ENCODE assay signal across 5 worm cellular contexts in the genomic region with DNA sequence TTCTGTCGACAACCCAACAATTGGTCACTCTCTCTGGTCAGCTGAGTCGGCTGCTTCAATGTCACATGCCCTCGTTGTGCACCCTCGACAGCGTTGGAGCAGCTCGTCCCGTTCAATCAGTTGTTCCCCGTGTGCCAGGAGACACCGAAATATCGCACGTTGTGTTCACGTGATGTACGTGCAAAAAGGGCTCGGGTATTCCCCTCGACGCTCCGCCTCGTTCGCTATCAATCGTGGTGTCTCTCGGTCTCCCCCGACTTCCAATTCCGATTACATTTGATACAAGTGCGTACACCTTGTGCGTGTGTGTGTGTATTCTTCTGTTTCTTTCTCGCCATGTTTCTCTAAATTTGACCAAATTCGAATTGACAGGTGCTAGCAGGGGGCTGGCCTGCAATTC.
TF ChIP-seq lines count a peak whose summit lies in the region.

No protein-coding gene starts in this region.

TF ChIP-seq in whole organism, L1 larva, 84 proteins besides CTCF, POLR2A, EP300 and RAD21 (continued from another document):
- TF ChIP-seq hlh-4 (tag; optimal IDR thresholded peaks at IDR 0.05; lab: Kevin White, UChicago): peak; percentile 47
- no peak for TF ChIP-seq ceh-63 (GFP tag; optimal IDR thresholded peaks at IDR 0.05; lab: Kevin White, UChicago)
- TF ChIP-seq tbx-2 (tag; optimal IDR thresholded peaks at IDR 0.05; lab: Kevin White, UChicago): peak; percentile 65
- peak; percentile 11 for TF ChIP-seq xbp-1 (tag; optimal IDR thresholded peaks at IDR 0.05; lab: Kevin White, UChicago)
- no peak for TF ChIP-seq unc-62 (GFP tag; optimal IDR thresholded peaks at IDR 0.05; lab: Kevin White, UChicago)
- TF ChIP-seq unc-30 (tag; optimal IDR thresholded peaks at IDR 0.05; lab: Kevin White, UChicago): no peak
- peak; percentile 92 for TF ChIP-seq elt-2 (tag; optimal IDR thresholded peaks at IDR 0.05; lab: Kevin White, UChicago)
- no peak for TF ChIP-seq ceh-88 (GFP tag; IDR thresholded peaks at IDR 0.05; lab: Robert Waterston, UW)
- TF ChIP-seq fkh-8 (tag; optimal IDR thresholded peaks at IDR 0.05; lab: Kevin White, UChicago): peak; percentile 50
- TF ChIP-seq C16A3.4 (tag; optimal IDR thresholded peaks at IDR 0.05; lab: Kevin White, UChicago): no peak
- peak; percentile 26 for TF ChIP-seq mep-1 (tag; optimal IDR thresholded peaks at IDR 0.05; lab: Kevin White, UChicago)
- no peak for TF ChIP-seq pax-3 (tag; optimal IDR thresholded peaks at IDR 0.05; lab: Kevin White, UChicago)
- TF ChIP-seq unc-130 (tag; optimal IDR thresholded peaks at IDR 0.05; lab: Kevin White, UChicago): peak; percentile 16
- TF ChIP-seq nhr-85 (tag; lab: Kevin White, UChicago): peak; percentile 89
- peak; percentile 16 to 41 (median 23) for TF ChIP-seq dpl-1 (GFP tag; optimal IDR thresholded peaks at IDR 0.05; lab: Kevin White, UChicago)
- TF ChIP-seq lin-14 (GFP tag; optimal IDR thresholded peaks at IDR 0.05; lab: Kevin White, UChicago): peak; percentile 91
- TF ChIP-seq C04F5.9 (tag; optimal IDR thresholded peaks at IDR 0.05; lab: Kevin White, UChicago): no peak
- peak; percentile 71 for TF ChIP-seq nhr-90 (tag; optimal IDR thresholded peaks at IDR 0.05; lab: Kevin White, UChicago; ENCODE audit: poor library complexity)
- TF ChIP-seq ceh-90 (tag; optimal IDR thresholded peaks at IDR 0.05; lab: Kevin White, UChicago): no peak
- peak; percentile 77 for TF ChIP-seq rnt-1 (tag; optimal IDR thresholded peaks at IDR 0.05; lab: Kevin White, UChicago)
- TF ChIP-seq snu-23 (GFP tag; optimal IDR thresholded peaks at IDR 0.05; lab: Kevin White, UChicago): peak; percentile 68
- no peak for TF ChIP-seq blmp-1 (tag; optimal IDR thresholded peaks at IDR 0.05; lab: Kevin White, UChicago)
- TF ChIP-seq nhr-47 (tag; optimal IDR thresholded peaks at IDR 0.05; lab: Kevin White, UChicago): peak; percentile 63
- peak; percentile 31 for TF ChIP-seq pqm-1 (tag; optimal IDR thresholded peaks at IDR 0.05; lab: Kevin White, UChicago)

TF ChIP-seq in whole organism, L2 larva, 48 proteins besides CTCF, POLR2A, EP300 and RAD21 (continued from another document):
- peak; percentile 56 for TF ChIP-seq crh-2 (tag; optimal IDR thresholded peaks at IDR 0.05; lab: Kevin White, UChicago)
- peak in 1 of 2 experiments; percentile 58 for TF ChIP-seq lsy-2 (tag; optimal IDR thresholded peaks at IDR 0.05; lab: Kevin White, UChicago)
- TF ChIP-seq ztf-1 (GFP tag; conservative IDR thresholded peaks at IDR 0.05; lab: Robert Waterston, UW): no peak
- peak; percentile 17 for TF ChIP-seq blmp-1 (tag; optimal IDR thresholded peaks at IDR 0.05; lab: Kevin White, UChicago; ENCODE audit: insufficient read depth)
- TF ChIP-seq dmd-4 (tag; optimal IDR thresholded peaks at IDR 0.05; lab: Kevin White, UChicago): no peak
- no peak for TF ChIP-seq peb-1 (tag; optimal IDR thresholded peaks at IDR 0.05; lab: Kevin White, UChicago)
- no peak for TF ChIP-seq ama-1 (optimal IDR thresholded peaks at IDR 0.05; lab: Kevin White, UChicago)
- no peak for TF ChIP-seq unc-62 (GFP tag; optimal IDR thresholded peaks at IDR 0.05; lab: Kevin White, UChicago)
- TF ChIP-seq gmeb-1 (tag; optimal IDR thresholded peaks at IDR 0.05; lab: Kevin White, UChicago): peak; percentile 61
- TF ChIP-seq mdl-1 (tag; optimal IDR thresholded peaks at IDR 0.05; lab: Kevin White, UChicago): peak in 1 of 2 experiments; percentile 71
- no peak for TF ChIP-seq nhr-12 (tag; optimal IDR thresholded peaks at IDR 0.05; lab: Kevin White, UChicago)
- TF ChIP-seq F13H6.1 (tag; optimal IDR thresholded peaks at IDR 0.05; lab: Kevin White, UChicago): peak; percentile 95
- TF ChIP-seq lin-11 (tag; optimal IDR thresholded peaks at IDR 0.05; lab: Kevin White, UChicago): peak; percentile 27
- no peak for TF ChIP-seq nhr-11 (tag; optimal IDR thresholded peaks at IDR 0.05; lab: Kevin White, UChicago)
- no peak for TF ChIP-seq nhr-23 (tag; optimal IDR thresholded peaks at IDR 0.05; lab: Kevin White, UChicago)
- TF ChIP-seq ztf-11 (tag; optimal IDR thresholded peaks at IDR 0.05; lab: Kevin White, UChicago): no peak
- no peak for TF ChIP-seq mbf-1 (tag; optimal IDR thresholded peaks at IDR 0.05; lab: Kevin White, UChicago)
TF ChIP-seq in whole organism, L2 larva: peak in this region for 14.

TF ChIP-seq in whole organism, L4 larva, 104 proteins besides CTCF, POLR2A, EP300 and RAD21 (continued from another document and continues in another):
- TF ChIP-seq pqm-1 (tag; optimal IDR thresholded peaks at IDR 0.05; lab: Kevin White, UChicago) (peak; percentile 61), nhr-102 (tag; optimal IDR thresholded peaks at IDR 0.05; lab: Kevin White, UChicago) (peak; percentile 81), Y48G9A.11 (GFP tag; IDR thresholded peaks at IDR 0.05; lab: Robert Waterston, UW) (no peak), daf-16 (GFP tag; optimal IDR thresholded peaks at IDR 0.05; lab: Kevin White, UChicago) (peak; percentile 42 to 80), daf-16 (tag; optimal IDR thresholded peaks at IDR 0.05; lab: Kevin White, UChicago) (peak; percentile 76), lim-7 (GFP tag; IDR thresholded peaks at IDR 0.05; lab: Robert Waterston, UW) (no peak), php-3 (GFP tag; IDR thresholded peaks at IDR 0.05; lab: Robert Waterston, UW) (peak; percentile 40; the same call in 1 of the 2 replicates), nhr-28 (tag; optimal IDR thresholded peaks at IDR 0.05; lab: Kevin White, UChicago) (peak; percentile 85), lin-38 (GFP tag; IDR thresholded peaks at IDR 0.05; lab: Robert Waterston, UW) (peak; percentile 50), lin-39 (tag; optimal IDR thresholded peaks at IDR 0.05; lab: Kevin White, UChicago) (no peak), F37D6.2 (tag; optimal IDR thresholded peaks at IDR 0.05; lab: Kevin White, UChicago) (no peak), attf-4 (tag; optimal IDR thresholded peaks at IDR 0.05; lab: Kevin White, UChicago) (no peak), unc-39 (tag; optimal IDR thresholded peaks at IDR 0.05; lab: Kevin White, UChicago) (no peak), hif-1 (tag; optimal IDR thresholded peaks at IDR 0.05; lab: Kevin White, UChicago) (peak; percentile 13 to 82), nhr-77 (tag; optimal IDR thresholded peaks at IDR 0.05; lab: Kevin White, UChicago) (peak; percentile 89), jun-1 (tag; optimal IDR thresholded peaks at IDR 0.05; lab: Kevin White, UChicago) (peak; percentile 33), daf-12 (tag; optimal IDR thresholded peaks at IDR 0.05; lab: Kevin White, UChicago) (no peak), duxl-1 (tag; optimal IDR thresholded peaks at IDR 0.05; lab: Kevin White, UChicago; ENCODE audit: poor library complexity) (peak; percentile 74), ama-1 (optimal IDR thresholded peaks at IDR 0.05; lab: Kevin White, UChicago) (no peak), arid-1 (GFP tag; conservative IDR thresholded peaks at IDR 0.05; lab: Robert Waterston, UW) (peak; percentile 50; the same call in 1 of the 2 replicates), hmg-1.1 (GFP tag; IDR thresholded peaks at IDR 0.05; lab: Robert Waterston, UW) (peak; percentile 50), ceh-20 (GFP tag; IDR thresholded peaks at IDR 0.05; lab: Robert Waterston, UW) (0 out of 2 replicates have a peak, but pooled peaks have one; percentile 20), set-16 (GFP tag; IDR thresholded peaks at IDR 0.05; lab: Robert Waterston, UW) (peak; percentile 70), nhr-48 (tag; optimal IDR thresholded peaks at IDR 0.05; lab: Kevin White, UChicago) (peak; percentile 98), F26F4.8 (GFP tag; conservative IDR thresholded peaks at IDR 0.05; lab: Robert Waterston, UW) (no peak), dmd-6 (GFP tag; IDR thresholded peaks at IDR 0.05; lab: Robert Waterston, UW) (peak; percentile 99), T20F7.1 (GFP tag; optimal IDR thresholded peaks at IDR 0.05; lab: Kevin White, UChicago) (no peak), daf-19 (GFP tag; conservative IDR thresholded peaks at IDR 0.05; lab: Robert Waterston, UW) (no peak), nhr-42 (GFP tag; IDR thresholded peaks at IDR 0.05; lab: Robert Waterston, UW) (peak; percentile 57; the same call in 1 of the 2 replicates), madf-9 (GFP tag; conservative IDR thresholded peaks at IDR 0.05; lab: Robert Waterston, UW) (no peak)

TF ChIP-seq in whole organism, late embryonic, 69 proteins besides CTCF, POLR2A, EP300 and RAD21 (continued from another document):
- no peak for TF ChIP-seq tbx-7 (tag; optimal IDR thresholded peaks at IDR 0.05; lab: Kevin White, UChicago)
- TF ChIP-seq lim-6 (tag; optimal IDR thresholded peaks at IDR 0.05; lab: Kevin White, UChicago): no peak
- TF ChIP-seq ama-1 (optimal IDR thresholded peaks at IDR 0.05; lab: Kevin White, UChicago): no peak
- peak; percentile 4 for TF ChIP-seq pat-9 (tag; optimal IDR thresholded peaks at IDR 0.05; lab: Kevin White, UChicago)
- TF ChIP-seq tbx-2 (tag; optimal IDR thresholded peaks at IDR 0.05; lab: Kevin White, UChicago): peak; percentile 56
- no peak for TF ChIP-seq mec-3 (tag; optimal IDR thresholded peaks at IDR 0.05; lab: Kevin White, UChicago; ENCODE audit: borderline replicate concordance)
- TF ChIP-seq sdc-2 (tag; optimal IDR thresholded peaks at IDR 0.05; lab: Kevin White, UChicago): no peak
- TF ChIP-seq ceh-34 (tag; optimal IDR thresholded peaks at IDR 0.05; lab: Kevin White, UChicago): peak; percentile 51
- no peak for TF ChIP-seq zip-5 (tag; optimal IDR thresholded peaks at IDR 0.05; lab: Kevin White, UChicago)
- no peak for TF ChIP-seq ahr-1 (tag; optimal IDR thresholded peaks at IDR 0.05; lab: Kevin White, UChicago)
- no peak for TF ChIP-seq madf-2 (tag; optimal IDR thresholded peaks at IDR 0.05; lab: Kevin White, UChicago)
- no peak for TF ChIP-seq pros-1 (tag; optimal IDR thresholded peaks at IDR 0.05; lab: Kevin White, UChicago)
- TF ChIP-seq ttx-3 (tag; optimal IDR thresholded peaks at IDR 0.05; lab: Kevin White, UChicago): no peak
- no peak for TF ChIP-seq hlh-13 (GFP tag; optimal IDR thresholded peaks at IDR 0.05; lab: Kevin White, UChicago)
- TF ChIP-seq C38D4.7 (GFP tag; optimal IDR thresholded peaks at IDR 0.05; lab: Kevin White, UChicago): no peak
- no peak for TF ChIP-seq lin-11 (tag; optimal IDR thresholded peaks at IDR 0.05; lab: Kevin White, UChicago)
- TF ChIP-seq syd-9 (tag; optimal IDR thresholded peaks at IDR 0.05; lab: Kevin White, UChicago): peak; percentile 36
- TF ChIP-seq ref-2 (tag; optimal IDR thresholded peaks at IDR 0.05; lab: Kevin White, UChicago): no peak
- TF ChIP-seq fax-1 (tag; optimal IDR thresholded peaks at IDR 0.05; lab: Kevin White, UChicago): no peak
- no peak for TF ChIP-seq ceh-48 (tag; optimal IDR thresholded peaks at IDR 0.05; lab: Kevin White, UChicago)
- TF ChIP-seq ceh-24 (tag; optimal IDR thresholded peaks at IDR 0.05; lab: Kevin White, UChicago): no peak
- no peak for TF ChIP-seq ceh-45 (GFP tag; IDR thresholded peaks at IDR 0.05; lab: Robert Waterston, UW)
- TF ChIP-seq nhr-232 (tag; optimal IDR thresholded peaks at IDR 0.05; lab: Kevin White, UChicago): no peak
- TF ChIP-seq nhr-11 (tag; optimal IDR thresholded peaks at IDR 0.05; lab: Kevin White, UChicago): no peak
- TF ChIP-seq dve-1 (tag; optimal IDR thresholded peaks at IDR 0.05; lab: Kevin White, UChicago): no peak
- TF ChIP-seq che-1 (tag; optimal IDR thresholded peaks at IDR 0.05; lab: Kevin White, UChicago): no peak
- no peak for TF ChIP-seq sox-4 (tag; optimal IDR thresholded peaks at IDR 0.05; lab: Kevin White, UChicago)
- peak; percentile 75 for TF ChIP-seq rnt-1 (tag; optimal IDR thresholded peaks at IDR 0.05; lab: Kevin White, UChicago)
- no peak for TF ChIP-seq unc-3 (GFP tag; conservative IDR thresholded peaks at IDR 0.05; lab: Robert Waterston, UW)
- TF ChIP-seq unc-3 (tag; optimal IDR thresholded peaks at IDR 0.05; lab: Kevin White, UChicago): no peak
- no peak for TF ChIP-seq gmeb-2 (tag; optimal IDR thresholded peaks at IDR 0.05; lab: Kevin White, UChicago)
- no peak for TF ChIP-seq odd-2 (tag; optimal IDR thresholded peaks at IDR 0.05; lab: Kevin White, UChicago)
- TF ChIP-seq F13H6.1 (tag; optimal IDR thresholded peaks at IDR 0.05; lab: Kevin White, UChicago): peak; percentile 6
TF ChIP-seq in whole organism, late embryonic: peak in this region for 11.

TF ChIP-seq in whole organism, young adult, 124 proteins besides CTCF, POLR2A, EP300 and RAD21 (continued from another document and continues in another):
- no peak for TF ChIP-seq madf-3 (GFP tag; IDR thresholded peaks at IDR 0.05; lab: Robert Waterston, UW)
- TF ChIP-seq dpl-1 (GFP tag; optimal IDR thresholded peaks at IDR 0.05; lab: Kevin White, UChicago): no peak
- TF ChIP-seq cebp-1 (GFP tag; IDR thresholded peaks at IDR 0.05; lab: Robert Waterston, UW): no peak
- TF ChIP-seq cebp-1 (tag; optimal IDR thresholded peaks at IDR 0.05; lab: Kevin White, UChicago): peak; percentile 81
- peak; percentile 11 for TF ChIP-seq F52B5.7 (tag; optimal IDR thresholded peaks at IDR 0.05; lab: Kevin White, UChicago)
- TF ChIP-seq aptf-2 (GFP tag; conservative IDR thresholded peaks at IDR 0.05; lab: Robert Waterston, UW): no peak
- TF ChIP-seq T26A5.8 (tag; optimal IDR thresholded peaks at IDR 0.05; lab: Kevin White, UChicago): no peak
- TF ChIP-seq Y95B8A.8 (GFP tag; IDR thresholded peaks at IDR 0.05; lab: Robert Waterston, UW): no peak
- no peak for TF ChIP-seq ZK185.1 (tag; optimal IDR thresholded peaks at IDR 0.05; lab: Kevin White, UChicago; ENCODE audit: poor library complexity, severe bottlenecking)
- TF ChIP-seq mxl-1 (tag; optimal IDR thresholded peaks at IDR 0.05; lab: Kevin White, UChicago): no peak
- no peak for TF ChIP-seq D2030.7 (GFP tag; IDR thresholded peaks at IDR 0.05; lab: Robert Waterston, UW)
- no peak for TF ChIP-seq F10E7.11 (tag; optimal IDR thresholded peaks at IDR 0.05; lab: Kevin White, UChicago)
- 0 out of 2 replicates have a peak, but pooled peaks have one; percentile 14 for TF ChIP-seq C06A6.2 (GFP tag; conservative IDR thresholded peaks at IDR 0.05; lab: Robert Waterston, UW)
- no peak for TF ChIP-seq pbrm-1 (GFP tag; IDR thresholded peaks at IDR 0.05; lab: Robert Waterston, UW)
- TF ChIP-seq Y53G8AR.9 (GFP tag; conservative IDR thresholded peaks at IDR 0.05; lab: Robert Waterston, UW): peak; percentile 50; the same call in 1 of the 2 replicates
- TF ChIP-seq F57A8.1 (GFP tag; optimal IDR thresholded peaks at IDR 0.05; lab: Kevin White, UChicago): no peak
- TF ChIP-seq hsf-1 (GFP tag; IDR thresholded peaks at IDR 0.05; lab: Robert Waterston, UW): no peak
- TF ChIP-seq lag-1 (GFP tag; IDR thresholded peaks at IDR 0.05; lab: Robert Waterston, UW): no peak
- TF ChIP-seq ets-4 (GFP tag; optimal IDR thresholded peaks at IDR 0.05; lab: Kevin White, UChicago): peak; percentile 62
- peak; percentile 4 for TF ChIP-seq unc-62 (GFP tag; optimal IDR thresholded peaks at IDR 0.05; lab: Kevin White, UChicago)
- TF ChIP-seq bed-2 (GFP tag; IDR thresholded peaks at IDR 0.05; lab: Robert Waterston, UW): no peak
- TF ChIP-seq repo-1 (tag; optimal IDR thresholded peaks at IDR 0.05; lab: Kevin White, UChicago): no peak
- no peak for TF ChIP-seq snpc-1.1 (tag; optimal IDR thresholded peaks at IDR 0.05; lab: Kevin White, UChicago; ENCODE audit: insufficient read depth)
- peak; percentile 64 for TF ChIP-seq attf-5 (GFP tag; optimal IDR thresholded peaks at IDR 0.05; lab: Kevin White, UChicago)
- peak; percentile 84; the same call in 1 of the 2 replicates for TF ChIP-seq egl-44 (GFP tag; IDR thresholded peaks at IDR 0.05; lab: Robert Waterston, UW)
- TF ChIP-seq zfh-2 (GFP tag; conservative IDR thresholded peaks at IDR 0.05; lab: Robert Waterston, UW): peak; percentile 86
- peak; percentile 71 for TF ChIP-seq lin-26 (GFP tag; IDR thresholded peaks at IDR 0.05; lab: Robert Waterston, UW)
- 0 out of 2 replicates have a peak, but pooled peaks have one; percentile 10 for TF ChIP-seq ztf-6 (GFP tag; IDR thresholded peaks at IDR 0.05; lab: Robert Waterston, UW)
- TF ChIP-seq lir-1 (GFP tag; conservative IDR thresholded peaks at IDR 0.05; lab: Robert Waterston, UW): peak; percentile 36; the same call in 1 of the 2 replicates
- no peak for TF ChIP-seq ztf-3 (GFP tag; optimal IDR thresholded peaks at IDR 0.05; lab: Kevin White, UChicago)
- TF ChIP-seq ekl-4 (GFP tag; IDR thresholded peaks at IDR 0.05; lab: Robert Waterston, UW): 0 out of 2 replicates have a peak, but pooled peaks have one; percentile 44
- no peak for TF ChIP-seq tlf-1 (GFP tag; optimal IDR thresholded peaks at IDR 0.05; lab: Kevin White, UChicago)
- no peak for TF ChIP-seq tbx-9 (tag; optimal IDR thresholded peaks at IDR 0.05; lab: Kevin White, UChicago; ENCODE audit: borderline replicate concordance)
- TF ChIP-seq ceh-100 (GFP tag; IDR thresholded peaks at IDR 0.05; lab: Robert Waterston, UW): no peak
- TF ChIP-seq let-607 (tag; optimal IDR thresholded peaks at IDR 0.05; lab: Kevin White, UChicago): peak in 1 of 2 experiments; percentile 18
- TF ChIP-seq snpc-3.4 (tag; optimal IDR thresholded peaks at IDR 0.05; lab: Kevin White, UChicago): no peak
- TF ChIP-seq nfyb-1 (GFP tag; IDR thresholded peaks at IDR 0.05; lab: Robert Waterston, UW): peak; percentile 86
